Fruit fly (Drosophila melanogaster): ENCODE data around the gene Jon25Bii.

dm6 chr2L:4965420-4965819 is 12.5 kb upstream of the Jon25Bii start, which contains the start of gene CG34125:
- TF ChIP-seq psq (optimal IDR thresholded peaks at IDR 0.05) (no peak), EcR (GFP tag; optimal IDR thresholded peaks at IDR 0.05) (no peak), Dll (optimal IDR thresholded peaks at IDR 0.05) (no peak), usp (GFP tag; optimal IDR thresholded peaks at IDR 0.05) (no peak), CG8478 (optimal IDR thresholded peaks at IDR 0.05) (no peak)

All from whole organism.